Fruit fly (Drosophila melanogaster) whole organism, larva: ENCODE results near the gene CG7384.

Source experiments
- noc ChIP-seq: fragments of 200-800 bp; sonication (Bioruptor generic); optimal IDR thresholded peaks from 3 replicates; lab custom pipeline; 2019; ENCODE audit warnings: missing biosample characterization, mild to moderate bottlenecking, missing genetic modification characterization, moderate library complexity

CG7384 gene

DNA sequence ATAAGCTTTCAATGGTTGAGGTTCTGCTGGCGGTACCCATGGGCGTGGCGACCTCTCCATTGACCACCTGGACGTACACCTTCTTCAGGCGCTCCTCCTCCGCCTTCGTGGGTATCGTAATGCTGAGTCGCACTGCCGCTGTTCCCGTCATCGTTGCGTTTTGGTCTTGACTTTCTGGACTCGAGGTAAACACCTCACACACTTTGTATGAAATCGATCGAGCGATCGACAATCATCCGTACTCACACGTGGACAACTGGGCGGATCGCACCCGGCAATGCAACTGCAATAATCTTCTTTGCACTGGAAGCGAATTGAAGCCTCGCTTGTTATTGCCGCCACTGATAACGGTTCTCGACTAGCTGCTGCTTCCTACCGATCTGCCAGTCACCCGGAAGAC lies at the start of gene CG7384:
TSS of gene CG7384 (minus strand) at position 366 of the 400 bp plus-strand sequence.
- TF ChIP-seq noc (tag; lab: Kevin White, UChicago) = no peak

DNA sequence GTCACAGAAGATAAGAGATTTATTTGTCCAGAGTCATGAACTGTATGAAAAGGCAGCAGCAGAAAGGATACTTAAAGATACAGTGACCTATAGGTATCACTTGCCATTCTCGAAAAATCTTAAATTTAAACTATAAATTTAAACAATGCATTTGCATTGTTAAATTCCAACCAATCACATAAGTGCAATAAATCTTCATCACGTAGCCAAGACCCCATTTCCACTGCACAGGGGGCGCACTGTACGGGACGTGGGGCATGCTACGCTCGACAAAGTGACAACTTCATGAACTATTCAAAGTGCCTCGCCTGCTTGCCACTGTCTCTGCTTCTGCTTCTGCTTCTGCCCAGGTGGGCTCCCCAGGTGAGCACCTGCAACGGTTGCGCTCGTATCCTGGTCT lies 45.0 kb upstream of the CG7384 start:
- no peak for TF ChIP-seq noc (tag; lab: Kevin White, UChicago)

DNA sequence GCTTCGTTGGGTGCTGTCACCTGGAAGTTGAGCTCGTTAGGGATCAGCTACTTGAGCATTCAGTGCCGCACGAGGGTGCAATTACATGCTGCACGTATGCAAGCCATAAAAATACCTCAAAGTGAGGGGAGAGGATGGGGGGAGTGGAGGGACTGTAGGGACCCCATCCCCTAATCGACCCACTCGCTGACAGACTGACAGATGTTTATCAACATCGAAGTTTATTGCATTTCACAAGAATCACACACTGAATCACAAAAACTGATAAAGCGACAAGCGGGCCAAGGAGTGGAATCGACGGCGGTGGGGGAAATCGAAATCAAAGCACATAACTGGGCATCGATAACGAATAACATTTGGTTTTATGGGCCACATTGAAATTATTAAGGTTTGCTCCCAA lies 44.4 kb upstream of the CG7384 start:
- TF ChIP-seq noc (tag; lab: Kevin White, UChicago) = no peak

DNA sequence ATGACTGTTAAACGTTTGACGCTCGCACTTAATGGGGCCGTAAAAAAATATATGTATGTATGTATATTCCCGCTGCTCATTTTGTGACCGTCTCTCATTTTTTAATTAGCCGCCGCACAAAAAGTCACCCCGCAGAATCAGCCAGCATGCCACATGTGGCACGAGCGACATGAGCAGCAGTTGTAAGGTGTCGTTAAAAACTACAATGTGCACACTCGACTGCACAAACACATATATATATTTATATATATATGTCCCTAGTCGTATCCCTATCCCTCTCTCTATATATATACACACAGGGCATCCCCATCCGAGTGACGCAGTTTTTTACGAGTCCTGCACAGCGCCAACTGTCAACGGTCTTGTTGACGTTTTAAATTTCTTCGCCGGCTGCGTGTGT lies 43.4 kb upstream of the CG7384 start:
- TF ChIP-seq noc (tag; lab: Kevin White, UChicago) = no peak

DNA sequence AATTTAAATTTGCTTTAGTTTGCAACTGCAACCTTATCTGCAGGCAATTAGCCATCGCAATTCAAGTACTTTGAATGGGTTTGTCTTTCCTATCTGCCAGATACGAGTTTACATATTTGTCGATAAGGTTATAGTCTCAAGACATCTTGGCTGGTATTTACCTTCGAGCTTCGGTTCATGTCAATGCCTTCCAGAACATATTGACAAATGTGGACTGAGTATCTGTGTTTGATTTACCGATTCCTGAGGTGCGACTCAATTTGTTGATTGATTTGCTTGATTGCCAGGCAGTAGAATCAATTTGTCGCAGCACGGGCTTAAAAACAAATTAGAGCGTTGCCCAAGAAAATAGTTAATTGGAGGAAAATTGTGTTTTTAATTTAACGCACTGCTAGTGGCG lies 42.6 kb upstream of the CG7384 start:
- no peak for TF ChIP-seq noc (tag; lab: Kevin White, UChicago)

DNA sequence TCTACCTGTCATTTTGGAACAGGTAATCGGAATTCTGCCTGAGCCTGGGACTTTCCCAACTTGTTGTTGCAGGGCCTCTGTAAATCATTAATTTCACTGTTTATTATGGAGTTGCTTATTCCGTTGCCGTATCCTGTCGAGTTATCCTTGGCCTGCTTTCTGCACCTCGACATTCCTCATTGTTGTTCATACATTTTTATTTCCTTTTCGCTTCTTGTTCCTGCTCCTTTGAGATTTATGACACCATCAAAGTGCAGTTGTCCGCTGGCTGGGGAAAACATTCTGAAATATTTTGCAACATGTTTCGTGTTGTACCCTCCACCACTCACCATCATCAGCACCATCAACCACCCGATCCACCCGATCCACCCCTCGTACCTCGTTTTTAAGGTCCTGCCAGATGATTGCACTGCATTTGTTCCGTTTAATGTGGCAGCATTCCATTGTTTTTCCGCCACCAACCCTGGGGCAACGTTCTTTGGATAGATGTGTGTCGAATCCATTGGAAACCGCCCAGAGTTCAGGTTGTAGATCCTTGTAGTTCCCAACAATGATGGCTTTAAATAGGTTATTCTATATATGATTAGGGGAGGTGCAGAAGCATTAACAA lies 38.7 kb upstream of the CG7384 start:
- no peak for TF ChIP-seq noc (tag; lab: Kevin White, UChicago)

DNA sequence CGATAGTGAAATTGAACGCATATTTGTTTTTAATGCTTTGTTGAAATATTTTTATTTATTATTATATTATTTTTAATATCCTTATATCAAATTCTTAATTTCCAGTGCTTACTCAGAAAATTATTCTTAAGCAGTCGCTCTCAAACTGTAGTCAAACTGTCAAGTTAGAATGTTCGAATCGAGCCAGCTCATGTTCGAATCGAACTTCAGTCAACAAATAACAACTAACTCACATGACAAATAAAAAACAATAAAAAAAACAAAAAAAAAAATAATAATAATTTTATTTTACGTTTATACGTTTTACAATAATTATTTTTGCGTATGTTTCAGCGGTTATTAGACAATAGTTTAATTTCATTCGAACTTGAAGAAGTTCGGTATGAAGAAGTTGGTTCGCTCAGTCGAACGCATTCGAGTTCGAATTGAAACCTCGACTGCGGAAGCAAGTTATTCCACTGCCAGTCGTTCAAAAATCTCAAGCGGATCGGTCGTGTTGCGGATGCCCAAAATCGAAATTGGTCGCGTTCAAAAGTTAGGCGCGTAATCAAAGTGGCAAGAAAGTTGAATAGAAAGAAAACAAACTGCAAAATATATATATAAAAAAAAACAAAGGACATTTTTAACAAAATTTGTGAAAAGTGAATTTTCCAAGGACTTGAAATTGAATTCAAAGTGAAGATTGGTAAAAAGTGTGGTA lies 34.3 kb upstream of the CG7384 start, which contains the start of gene Trim9:
TSS of gene Trim9 (plus strand) at position 463 of the 700 bp plus-strand sequence.
- no peak for TF ChIP-seq noc (tag; lab: Kevin White, UChicago)

DNA sequence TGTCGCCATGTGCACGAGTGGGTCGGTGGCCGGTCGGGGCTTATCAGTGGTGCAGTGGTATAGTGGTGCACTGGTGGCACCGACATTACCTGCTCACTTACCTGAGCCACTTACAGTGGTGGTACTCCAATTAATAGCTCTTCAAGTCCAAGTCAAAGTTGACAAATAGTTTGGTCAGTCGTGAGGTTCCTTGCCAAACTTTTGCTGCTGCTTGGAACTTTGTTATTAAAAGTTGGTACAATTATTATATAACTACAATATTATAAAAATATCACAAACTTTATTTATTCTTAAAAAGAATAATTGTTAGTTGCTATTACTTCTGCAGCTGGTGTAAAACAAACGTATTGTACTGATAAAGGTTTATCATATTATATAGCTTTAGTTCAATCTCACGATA lies 33.7 kb upstream of the CG7384 start:
- TF ChIP-seq noc (tag; lab: Kevin White, UChicago) = no peak

DNA sequence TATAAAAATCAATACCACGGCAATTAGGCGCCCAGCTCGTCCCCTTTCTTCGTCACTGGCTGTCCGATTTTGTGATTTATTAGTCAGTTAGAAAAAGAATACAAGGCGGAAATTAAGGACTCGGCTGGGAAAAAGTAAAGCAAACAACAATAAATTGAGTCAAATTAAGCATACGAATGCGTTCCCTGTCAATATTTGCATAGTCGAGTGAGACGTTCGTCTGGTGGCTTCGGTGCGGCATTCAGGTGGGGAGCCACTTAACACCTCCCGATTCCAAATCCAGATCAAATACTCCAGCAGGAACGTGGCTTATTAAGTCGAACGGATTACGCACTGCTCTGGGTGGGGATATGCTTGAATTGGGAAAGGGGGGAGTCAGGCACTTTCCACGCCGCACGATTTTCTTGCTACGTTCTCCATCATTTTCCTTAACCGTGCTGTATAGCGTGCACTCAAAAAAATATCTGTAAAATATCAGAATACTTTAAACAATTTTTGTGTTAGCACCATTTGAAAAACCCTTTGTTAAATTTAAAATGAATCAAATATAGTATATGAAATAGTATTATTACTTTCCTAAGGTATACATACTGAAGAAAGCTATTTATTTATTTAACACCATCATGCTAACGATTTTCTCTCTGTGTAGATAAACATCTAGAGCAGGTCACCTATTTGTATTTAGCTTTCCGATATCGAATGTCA lies 32.9 kb upstream of the CG7384 start:
- no peak for TF ChIP-seq noc (tag; lab: Kevin White, UChicago)

DNA sequence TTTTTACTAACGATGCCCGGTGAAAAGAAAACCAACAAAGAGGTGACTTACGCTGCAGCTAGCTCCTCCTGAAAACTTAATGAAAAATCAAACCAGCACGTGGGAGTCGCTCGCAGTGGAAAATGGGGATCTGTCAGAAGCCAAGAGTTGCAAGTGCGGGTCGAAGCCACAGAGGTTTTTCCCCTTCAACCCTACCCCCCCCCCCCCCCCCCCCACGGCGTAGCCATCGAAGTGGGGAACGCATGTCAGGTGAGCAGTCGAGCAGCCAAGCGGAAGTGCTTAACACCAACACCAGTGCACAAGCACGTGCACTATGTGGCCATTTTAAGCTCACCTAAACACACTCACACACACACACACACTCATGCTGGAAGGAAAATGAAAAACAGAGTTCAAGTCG lies 29.1 kb upstream of the CG7384 start:
- TF ChIP-seq noc (tag; lab: Kevin White, UChicago) = no peak

DNA sequence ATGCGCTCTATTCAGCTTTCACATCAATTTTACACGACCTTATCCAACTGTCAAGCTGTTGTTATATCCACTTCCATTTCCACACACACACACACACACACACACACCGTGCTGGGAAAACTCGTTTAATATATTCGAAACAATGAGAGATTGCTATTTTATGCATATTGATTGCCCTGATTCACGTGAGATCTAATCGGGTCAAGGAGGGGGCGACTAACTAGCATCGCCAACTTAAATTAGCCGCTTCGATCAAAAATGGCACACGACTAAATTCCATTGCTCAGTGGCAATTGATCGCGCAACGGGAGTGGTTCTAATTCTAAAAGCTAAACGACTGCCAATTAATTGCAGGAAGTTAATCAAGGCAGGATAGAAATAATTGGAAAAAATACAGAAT lies 23.8 kb upstream of the CG7384 start, which contains the start of gene CG18302:
TSS of gene CG18302 (plus strand) at position 301 of the 400 bp plus-strand sequence.
- no peak for TF ChIP-seq noc (tag; lab: Kevin White, UChicago)

DNA sequence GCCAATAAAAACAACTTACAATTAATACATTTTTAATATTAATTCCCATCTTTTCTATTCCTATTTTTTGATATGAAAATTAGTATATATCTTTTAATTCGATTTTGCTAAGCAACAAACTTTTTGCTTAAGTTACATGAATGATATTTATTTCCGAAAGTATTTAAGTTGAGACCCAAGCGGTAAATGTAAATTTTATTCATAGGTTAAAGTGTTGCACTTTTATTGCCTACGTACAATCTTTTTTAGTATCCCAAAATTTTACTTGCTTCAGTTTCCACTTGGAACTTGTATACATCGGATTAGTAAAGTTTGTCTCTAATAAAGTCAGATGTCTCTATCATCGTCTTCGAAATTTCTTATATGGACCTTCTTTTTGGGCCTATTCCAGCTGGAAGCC lies 21.3 kb upstream of the CG7384 start, which contains the start of gene CG18301:
TSS of gene CG18301 (plus strand) at position 301 of the 400 bp plus-strand sequence.
- TF ChIP-seq noc (tag; lab: Kevin White, UChicago) = no peak

DNA sequence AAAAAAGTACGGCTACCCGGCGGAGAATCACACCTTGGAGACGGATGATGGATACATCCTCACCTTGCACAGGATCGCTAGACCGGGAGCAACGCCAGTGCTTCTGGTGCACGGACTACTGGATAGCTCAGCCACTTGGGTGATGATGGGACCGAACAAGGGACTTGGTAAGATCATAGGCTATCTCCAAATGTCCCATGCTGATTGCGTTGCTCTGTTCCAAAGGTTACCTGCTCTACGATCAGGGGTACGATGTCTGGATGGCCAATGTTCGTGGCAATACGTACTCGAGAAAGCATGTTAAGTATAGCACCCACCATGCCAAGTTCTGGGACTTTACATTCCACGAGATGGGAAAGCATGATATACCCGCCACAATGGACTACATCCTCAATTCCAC lies 19.8 kb upstream of the CG7384 start:
- TF ChIP-seq noc (tag; lab: Kevin White, UChicago) = no peak

DNA sequence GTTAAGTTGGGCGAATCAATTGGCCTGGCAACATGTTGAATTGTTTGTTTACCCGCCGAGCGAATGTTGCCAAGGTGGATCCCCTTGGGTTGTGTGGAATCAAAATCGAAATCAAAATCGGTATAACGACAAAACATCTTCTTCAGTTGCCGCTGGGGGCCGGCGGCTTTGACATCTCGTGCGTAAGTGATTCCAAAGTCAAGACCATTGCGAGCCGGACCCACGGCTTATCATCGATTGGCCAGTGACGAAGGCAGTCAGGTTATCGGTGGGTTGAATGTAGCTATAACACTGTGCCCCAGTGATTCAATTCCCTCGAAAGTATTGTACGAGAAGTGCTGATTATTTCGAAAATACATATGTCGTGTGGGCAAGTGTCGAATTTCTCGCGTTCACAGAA lies 18.7 kb upstream of the CG7384 start:
- TF ChIP-seq noc (tag; lab: Kevin White, UChicago) = peak; percentile 21

DNA sequence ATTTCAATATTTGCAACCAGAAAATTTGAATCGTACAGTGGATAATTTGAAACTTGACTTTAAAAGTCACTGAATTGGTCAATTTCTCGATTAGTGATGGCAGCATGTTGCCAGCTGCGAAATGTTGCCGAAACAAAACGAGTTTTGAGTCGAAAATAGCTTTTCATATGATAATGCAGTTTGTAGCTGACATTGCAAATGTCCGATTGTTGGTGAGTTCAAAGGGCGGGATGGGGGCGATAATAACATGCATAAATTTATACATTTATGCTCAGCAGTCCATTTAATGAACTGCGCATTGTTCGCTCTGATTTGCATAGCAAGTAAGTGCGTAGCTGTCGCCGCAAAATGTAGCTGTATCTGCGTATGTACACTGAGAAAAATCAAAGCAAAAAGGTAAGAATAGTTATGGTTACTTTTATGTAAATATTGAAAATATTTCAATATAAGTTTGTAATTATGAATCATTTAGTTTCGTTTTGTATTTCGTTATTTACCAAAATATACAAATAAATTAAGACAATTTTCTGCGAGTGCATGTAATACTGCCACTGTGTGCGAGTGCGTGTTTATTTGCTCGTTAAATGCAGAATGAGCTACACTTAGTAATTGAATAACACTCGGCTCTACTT lies 16.8 kb upstream of the CG7384 start, which contains the start of gene Lip4:
TSS of gene Lip4 (plus strand) at position 620 of the 632 bp plus-strand sequence.
- TF ChIP-seq noc (tag; lab: Kevin White, UChicago) = peak; percentile 77
